Worm (Caenorhabditis elegans) whole organism, L3 larva: ENCODE measurements around the gene mel-11.

ENCODE experiments used
- R02D3.7 ChIP-seq: fragments of 150-350 bp; optimal IDR thresholded peaks from 2 replicates; lab custom pipeline; 2014; ENCODE audit warnings: missing biosample characterization, missing genetic modification characterization
- ama-1 ChIP-seq: fragments of 150-350 bp; optimal IDR thresholded peaks from 2 replicates; lab custom pipeline; 2018
- ceh-16 ChIP-seq: sonication (generic microtip); optimal IDR thresholded peaks from 2 replicates; lab custom pipeline; 2017; ENCODE audit warnings: missing biosample characterization, missing genetic modification characterization
- egl-27 ChIP-seq: sonication (generic microtip); optimal IDR thresholded peaks from 4 replicates; lab custom pipeline; 2017; ENCODE audit warnings: missing biosample characterization, missing genetic modification reagents, missing genetic modification characterization
- egl-5 ChIP-seq: fragments of 150-350 bp; optimal IDR thresholded peaks from 2 replicates; lab custom pipeline; 2017; ENCODE audit warnings: missing biosample characterization, missing genetic modification reagents, missing genetic modification characterization, inconsistent platforms
- elt-1 ChIP-seq: fragments of 150-350 bp; optimal IDR thresholded peaks from 2 replicates; lab custom pipeline; 2014; ENCODE audit warnings: missing biosample characterization, missing genetic modification characterization
- fkh-10 ChIP-seq: sonication (generic microtip); optimal IDR thresholded peaks from 2 replicates; lab custom pipeline; 2017; ENCODE audit warnings: missing biosample characterization, missing genetic modification reagents, missing genetic modification characterization
- hmg-11 ChIP-seq: sonication (generic microtip); optimal IDR thresholded peaks from 2 replicates; lab custom pipeline; 2016; ENCODE audit warnings: missing genetic modification characterization, missing compliant biosample characterization
- lin-39 ChIP-seq: fragments of 150-350 bp; optimal IDR thresholded peaks from 2 replicates; lab custom pipeline; 2018; ENCODE audit warnings: missing biosample characterization, missing genetic modification reagents, missing genetic modification characterization
- nhr-11 ChIP-seq: fragments of 150-350 bp; optimal IDR thresholded peaks from 2 replicates; lab custom pipeline; 2014; ENCODE audit warnings: missing biosample characterization, missing genetic modification characterization
- snpc-4 ChIP-seq: fragments of 150-350 bp; optimal IDR thresholded peaks from 2 replicates; lab custom pipeline; 2014; ENCODE audit warnings: missing biosample characterization, missing genetic modification characterization
- tbx-2 ChIP-seq: sonication (generic microtip); optimal IDR thresholded peaks from 2 replicates; lab custom pipeline; 2016; ENCODE audit warnings: mild to moderate bottlenecking, missing genetic modification characterization, missing compliant biosample characterization
- unc-62 ChIP-seq: fragments of 150-350 bp; sonication (generic microtip); optimal IDR thresholded peaks from 4 replicates; lab custom pipeline; 2014; ENCODE audit warnings: missing biosample characterization, missing genetic modification reagents, missing genetic modification characterization

ce11 chrII:9336651-9337050 is 21.7 kb upstream of the mel-11 start:
- TF ChIP-seq R02D3.7 = no peak
- no peak for TF ChIP-seq ceh-16 (tag; lab: Kevin White, UChicago)
- no peak for TF ChIP-seq hmg-11
- peak; percentile 31 for TF ChIP-seq ama-1 (lab: Kevin White, UChicago)
- no peak for TF ChIP-seq fkh-10 (GFP tag; lab: Kevin White, UChicago)
- TF ChIP-seq tbx-2 = no peak
- TF ChIP-seq snpc-4 (tag; lab: Kevin White, UChicago) = no peak
- TF ChIP-seq egl-5 (tag; lab: Kevin White, UChicago) = no peak
- TF ChIP-seq elt-1 (tag; lab: Kevin White, UChicago) = no peak
- no peak for TF ChIP-seq unc-62
- no peak for TF ChIP-seq egl-27 (tag; lab: Kevin White, UChicago)
- TF ChIP-seq lin-39 = no peak
- no peak for TF ChIP-seq nhr-11
